Worm (Caenorhabditis elegans): Measurements from ENCODE around the gene F58G1.8.

F58G1.8 gene

DNA sequence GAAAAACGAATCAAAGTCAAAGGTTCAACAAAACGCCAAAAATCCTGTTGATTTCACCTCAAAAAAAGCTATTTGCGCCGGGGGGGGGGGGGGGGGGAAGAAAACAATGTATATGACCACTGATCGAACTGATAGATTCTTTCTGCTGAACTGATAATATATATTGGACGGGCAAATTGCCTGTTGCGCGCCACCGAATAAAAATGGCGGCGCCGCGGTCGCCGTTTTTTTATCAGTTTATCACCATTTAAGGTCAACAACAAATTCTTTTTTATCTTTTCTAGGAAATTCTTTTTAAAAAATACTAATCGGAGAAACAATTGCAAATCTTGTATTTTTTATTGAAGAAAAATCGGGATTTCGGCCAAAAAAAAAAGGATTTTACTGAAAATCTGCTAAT lies 45.7 kb downstream of the F58G1.8 start:
- TF ChIP-seq elt-2 (tag; optimal IDR thresholded peaks at IDR 0.05) = peak; percentile 89
- TF ChIP-seq nhr-28 (tag; optimal IDR thresholded peaks at IDR 0.05) = no peak
- no peak for TF ChIP-seq jun-1 (tag; optimal IDR thresholded peaks at IDR 0.05)
- peak; percentile 17 for TF ChIP-seq pqm-1 (tag; optimal IDR thresholded peaks at IDR 0.05)

DNA sequence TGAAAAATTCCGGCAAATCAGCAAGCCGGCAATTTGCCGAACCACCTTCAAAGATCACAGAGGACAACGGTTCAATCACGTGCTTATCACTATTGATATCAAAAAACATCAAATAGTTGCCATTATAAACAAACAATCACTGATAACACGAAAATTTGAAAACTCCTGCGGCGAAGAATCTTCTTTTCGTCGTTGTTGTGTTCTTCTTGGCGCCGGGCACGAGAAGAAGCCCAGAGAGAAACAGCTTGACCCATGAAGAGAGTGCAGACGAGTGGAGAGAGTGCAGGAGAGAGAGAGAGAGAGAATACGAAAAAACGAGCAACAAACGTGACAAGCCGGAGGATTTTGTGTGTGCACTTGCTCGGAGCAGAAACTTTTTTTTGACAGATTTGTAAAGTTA lies 46.8 kb downstream of the F58G1.8 start:
- peak; percentile 27 for TF ChIP-seq ama-1 (optimal IDR thresholded peaks at IDR 0.05)
- TF ChIP-seq pha-4 (tag; optimal IDR thresholded peaks at IDR 0.05) = peak; percentile 93
- no peak for TF ChIP-seq R02D3.7 (tag; optimal IDR thresholded peaks at IDR 0.05)
- TF ChIP-seq skn-1 (tag; optimal IDR thresholded peaks at IDR 0.05) = no peak
- no peak for TF ChIP-seq ZK546.5 (tag; optimal IDR thresholded peaks at IDR 0.05)
- no peak for TF ChIP-seq ztf-4 (tag; optimal IDR thresholded peaks at IDR 0.05)
- TF ChIP-seq nhr-76 (tag; optimal IDR thresholded peaks at IDR 0.05) = no peak
- no peak for TF ChIP-seq elt-3 (tag; optimal IDR thresholded peaks at IDR 0.05)
- no peak for TF ChIP-seq unc-62 (GFP tag; optimal IDR thresholded peaks at IDR 0.05)
- TF ChIP-seq fkh-2 (tag; optimal IDR thresholded peaks at IDR 0.05) = no peak
- no peak for TF ChIP-seq nhr-25 (tag; optimal IDR thresholded peaks at IDR 0.05)
- no peak for TF ChIP-seq egl-5 (tag; optimal IDR thresholded peaks at IDR 0.05)
- TF ChIP-seq daf-12 (tag; optimal IDR thresholded peaks at IDR 0.05) = no peak
- no peak for TF ChIP-seq sea-2 (GFP tag; optimal IDR thresholded peaks at IDR 0.05)
- TF ChIP-seq nhr-77 (tag; optimal IDR thresholded peaks at IDR 0.05) = no peak
- TF ChIP-seq snpc-4 (tag; optimal IDR thresholded peaks at IDR 0.05) = peak; percentile 9
- no peak for TF ChIP-seq ceh-9 (tag; optimal IDR thresholded peaks at IDR 0.05)
- no peak for TF ChIP-seq ceh-28 (tag; optimal IDR thresholded peaks at IDR 0.05)
- TF ChIP-seq nhr-23 (tag; optimal IDR thresholded peaks at IDR 0.05) = no peak
- no peak for TF ChIP-seq zag-1 (tag; optimal IDR thresholded peaks at IDR 0.05)
- peak; percentile 17 for TF ChIP-seq lsy-12 (tag; optimal IDR thresholded peaks at IDR 0.05)
- peak; percentile 12 for TF ChIP-seq hmg-11 (tag; optimal IDR thresholded peaks at IDR 0.05)
- peak; percentile 34 for TF ChIP-seq lin-39 (tag; optimal IDR thresholded peaks at IDR 0.05)
- TF ChIP-seq nhr-12 (tag; optimal IDR thresholded peaks at IDR 0.05) = no peak
- no peak for TF ChIP-seq tbx-2 (tag; optimal IDR thresholded peaks at IDR 0.05)
- no peak for TF ChIP-seq ztf-11 (tag; optimal IDR thresholded peaks at IDR 0.05)
- no peak for TF ChIP-seq nhr-11 (tag; optimal IDR thresholded peaks at IDR 0.05)
- TF ChIP-seq elt-2 (tag; optimal IDR thresholded peaks at IDR 0.05) = peak; percentile 98
- peak; percentile 38 for TF ChIP-seq mdl-1 (tag; optimal IDR thresholded peaks at IDR 0.05)
- TF ChIP-seq fkh-10 (GFP tag; optimal IDR thresholded peaks at IDR 0.05) = no peak
- peak; percentile 95 for TF ChIP-seq pqm-1 (tag; optimal IDR thresholded peaks at IDR 0.05)
- no peak for TF ChIP-seq mml-1 (tag; optimal IDR thresholded peaks at IDR 0.05)
- no peak for TF ChIP-seq nhr-67 (tag; optimal IDR thresholded peaks at IDR 0.05)
- TF ChIP-seq unc-39 (tag; optimal IDR thresholded peaks at IDR 0.05) = no peak
- TF ChIP-seq fos-1 (tag; optimal IDR thresholded peaks at IDR 0.05) = no peak
- no peak for TF ChIP-seq lin-15B (tag; optimal IDR thresholded peaks at IDR 0.05)
- no peak for TF ChIP-seq nhr-28 (tag; optimal IDR thresholded peaks at IDR 0.05)
- TF ChIP-seq nfya-1 (tag; optimal IDR thresholded peaks at IDR 0.05; ENCODE audit: insufficient read depth) = peak; percentile 27
- no peak for TF ChIP-seq ceh-82 (tag; optimal IDR thresholded peaks at IDR 0.05)
- no peak for TF ChIP-seq elt-1 (tag; optimal IDR thresholded peaks at IDR 0.05)
- TF ChIP-seq jun-1 (tag; optimal IDR thresholded peaks at IDR 0.05) = peak; percentile 41
- TF ChIP-seq ceh-16 (tag; optimal IDR thresholded peaks at IDR 0.05) = no peak
- no peak for TF ChIP-seq eor-1 (tag; optimal IDR thresholded peaks at IDR 0.05)
- TF ChIP-seq egl-27 (tag; optimal IDR thresholded peaks at IDR 0.05) = no peak
- TF ChIP-seq aly-2 (tag; optimal IDR thresholded peaks at IDR 0.05) = no peak
- TF ChIP-seq nhr-237 (tag; optimal IDR thresholded peaks at IDR 0.05) = no peak
- no peak for TF ChIP-seq nhr-43 (tag; optimal IDR thresholded peaks at IDR 0.05; ENCODE audit: poor library complexity, severe bottlenecking)
